Worm (Caenorhabditis elegans) whole organism, young adult: ENCODE data around the gene dpf-4.

ENCODE experiments used
- B0019.2 ChIP-seq: fragments of 200-800 bp; sonication (Bioruptor generic); conservative IDR thresholded peaks from 2 replicates; pipeline ENCODE4 v1.3.6; 2022; ENCODE audit warnings: missing genetic modification reagents, missing genetic modification characterization, missing compliant biosample characterization
- C06A6.2 ChIP-seq: fragments of 200-800 bp; sonication (Bioruptor generic); conservative IDR thresholded peaks from 2 replicates; pipeline ENCODE4 v1.3.6; 2022; ENCODE audit warnings: missing genetic modification characterization, missing compliant biosample characterization
- F22D6.2 ChIP-seq: sonication (generic microtip); optimal IDR thresholded peaks from 2 replicates; lab custom pipeline; 2016; ENCODE audit warnings: mild to moderate bottlenecking, missing genetic modification characterization, missing compliant biosample characterization
- T07F8.4 ChIP-seq: sonication (generic microtip); optimal IDR thresholded peaks from 2 replicates; lab custom pipeline; 2016; ENCODE audit warnings: mild to moderate bottlenecking, missing genetic modification characterization, moderate library complexity, missing compliant biosample characterization
- Y53G8AR.9 ChIP-seq: fragments of 200-800 bp; sonication (Bioruptor generic); conservative IDR thresholded peaks from 2 replicates; pipeline ENCODE4 v1.3.6; 2022; ENCODE audit warnings: missing genetic modification reagents, missing genetic modification characterization, missing compliant biosample characterization
- Y79H2A.3 ChIP-seq: fragments of 200-800 bp; sonication (Bioruptor generic); conservative IDR thresholded peaks from 2 replicates; pipeline ENCODE4 v1.3.6; 2022; ENCODE audit warnings: missing genetic modification reagents, missing genetic modification characterization, missing compliant biosample characterization
- cebp-1 ChIP-seq, 2 experiments: fragments of 200-800 bp in 1 of 2; sonication (Bioruptor generic) in 1 of 2; sonication (generic microtip) in 1 of 2; IDR thresholded peaks in 1 of 2; optimal IDR thresholded peaks in 1 of 2; 2 replicates each; pipeline versions ENCODE4 v1.3.6 to Lab custom; 2017 to 2022; ENCODE audit warnings: missing compliant biosample characterization in 2 of 2, missing genetic modification characterization in 2 of 2, mild to moderate bottlenecking in 1 of 2, missing genetic modification reagents in 1 of 2, moderate library complexity in 1 of 2
- cebp-2 ChIP-seq: fragments of 200-800 bp; sonication (Bioruptor generic); IDR thresholded peaks from 2 replicates; pipeline ENCODE4 v1.3.6; 2022; ENCODE audit warnings: missing genetic modification characterization, missing compliant biosample characterization
- die-1 ChIP-seq: sonication (generic microtip); optimal IDR thresholded peaks from 2 replicates; lab custom pipeline; 2016; ENCODE audit warnings: missing genotype, mild to moderate bottlenecking, missing genetic modification characterization, missing compliant biosample characterization
- dpl-1 ChIP-seq: fragments of 150-350 bp; optimal IDR thresholded peaks from 2 replicates; lab custom pipeline; 2014; ENCODE audit warnings: missing biosample characterization, missing genetic modification reagents, missing genetic modification characterization
- egl-18 ChIP-seq: fragments of 200-800 bp; sonication (Bioruptor generic); IDR thresholded peaks from 2 replicates; pipeline ENCODE4 v1.3.6; 2022; ENCODE audit warnings: missing genetic modification reagents, missing genetic modification characterization, missing compliant biosample characterization
- gei-17 ChIP-seq: fragments of 200-800 bp; sonication (Bioruptor generic); optimal IDR thresholded peaks from 2 replicates; lab custom pipeline; 2018; ENCODE audit warnings: mild to moderate bottlenecking, missing genetic modification characterization, missing compliant biosample characterization
- hlh-12 ChIP-seq: sonication (generic microtip); optimal IDR thresholded peaks from 2 replicates; lab custom pipeline; 2016; ENCODE audit warnings: missing genetic modification characterization, missing compliant biosample characterization
- hlh-26 ChIP-seq: fragments of 200-800 bp; sonication (Bioruptor generic); conservative IDR thresholded peaks from 2 replicates; pipeline ENCODE4 v1.3.6; 2022; ENCODE audit warnings: missing genetic modification reagents, missing genetic modification characterization, missing compliant biosample characterization
- hmg-1.2 ChIP-seq: fragments of 200-800 bp; sonication (Bioruptor generic); IDR thresholded peaks from 2 replicates; pipeline ENCODE4 v1.3.6; 2022; ENCODE audit warnings: missing genetic modification reagents, missing genetic modification characterization, missing compliant biosample characterization
- lag-1 ChIP-seq: fragments of 200-800 bp; sonication (Bioruptor generic); IDR thresholded peaks from 2 replicates; pipeline ENCODE4 v1.3.6; 2022; ENCODE audit warnings: missing genetic modification reagents, missing genetic modification characterization, missing compliant biosample characterization
- lin-54 ChIP-seq: fragments of 200-800 bp; sonication (Bioruptor generic); optimal IDR thresholded peaks from 2 replicates; lab custom pipeline; 2018; ENCODE audit warnings: mild to moderate bottlenecking, missing genetic modification characterization, missing compliant biosample characterization
- lsl-1 ChIP-seq: fragments of 200-800 bp; sonication (Bioruptor generic); optimal IDR thresholded peaks from 2 replicates; lab custom pipeline; 2018; ENCODE audit warnings: mild to moderate bottlenecking, missing genetic modification characterization, moderate library complexity, missing compliant biosample characterization
- lsy-27 ChIP-seq: sonication (generic microtip); optimal IDR thresholded peaks from 2 replicates; lab custom pipeline; 2017; ENCODE audit warnings: missing genetic modification characterization, mild to moderate bottlenecking, missing compliant biosample characterization, antibody characterized with exemption, missing genotype, borderline replicate concordance; ENCODE audit not compliant: insufficient read depth
- madf-3 ChIP-seq: fragments of 200-800 bp; sonication (Bioruptor generic); IDR thresholded peaks from 2 replicates; pipeline ENCODE4 v1.3.6; 2022; ENCODE audit warnings: missing genetic modification reagents, missing genetic modification characterization, missing compliant biosample characterization
- mes-4 ChIP-seq: sonication (generic microtip); optimal IDR thresholded peaks from 2 replicates; lab custom pipeline; 2016; ENCODE audit warnings: missing genotype, missing genetic modification characterization, missing compliant biosample characterization
- nfya-1 ChIP-seq: sonication (generic microtip); optimal IDR thresholded peaks from 2 replicates; lab custom pipeline; 2017; ENCODE audit warnings: antibody characterized with exemption, missing compliant biosample characterization, missing genetic modification characterization, borderline replicate concordance; ENCODE audit not compliant: insufficient read depth
- nfya-2 ChIP-seq: fragments of 200-800 bp; sonication (Bioruptor generic); IDR thresholded peaks from 2 replicates; pipeline ENCODE4 v1.3.6; 2022; ENCODE audit warnings: missing genetic modification reagents, missing genetic modification characterization, missing compliant biosample characterization
- nhr-27 ChIP-seq: fragments of 200-800 bp; sonication (Bioruptor generic); optimal IDR thresholded peaks from 2 replicates; lab custom pipeline; 2018; ENCODE audit warnings: mild to moderate bottlenecking, missing genetic modification characterization, moderate library complexity, missing compliant biosample characterization
- rcor-1 ChIP-seq: fragments of 200-800 bp; sonication (Bioruptor generic); IDR thresholded peaks from 2 replicates; pipeline ENCODE4 v1.3.6; 2022; ENCODE audit warnings: missing genetic modification reagents, missing genetic modification characterization, missing compliant biosample characterization
- rec-8 ChIP-seq, 2 experiments: sonication (generic microtip); optimal IDR thresholded peaks; 2 replicates each; lab custom pipeline; 2016; ENCODE audit warnings: mild to moderate bottlenecking in 2 of 2, missing genetic modification characterization in 2 of 2, missing genetic modification reagents in 2 of 2, missing genotype in 2 of 2, missing biosample characterization in 1 of 2, missing compliant biosample characterization in 1 of 2, moderate library complexity in 1 of 2
- rpc-1 ChIP-seq, 2 experiments: fragments of 150-350 bp in 1 of 2; sonication (generic microtip) in 1 of 2; optimal IDR thresholded peaks; 2 replicates each; lab custom pipeline; 2014 to 2018; ENCODE audit warnings: missing biosample characterization in 1 of 2, missing genetic modification characterization in 1 of 2, missing genetic modification reagents in 1 of 2, missing genotype in 1 of 2
- snpc-1.1 ChIP-seq: sonication (generic microtip); optimal IDR thresholded peaks from 2 replicates; lab custom pipeline; 2017; ENCODE audit warnings: missing genetic modification characterization, mild to moderate bottlenecking, missing compliant biosample characterization, antibody characterized with exemption, moderate library complexity, missing genotype, missing genetic modification reagents; ENCODE audit not compliant: insufficient read depth
- snpc-1.3 ChIP-seq: sonication (generic microtip); optimal IDR thresholded peaks from 2 replicates; lab custom pipeline; 2017; ENCODE audit warnings: missing genetic modification characterization, mild to moderate bottlenecking, missing compliant biosample characterization, antibody characterized with exemption, moderate library complexity, missing genotype, missing genetic modification reagents; ENCODE audit not compliant: insufficient read depth
- snpc-4 ChIP-seq, 5 experiments: fragments of 150-350 bp in 1 of 5; sonication (generic microtip) in 4 of 5; optimal IDR thresholded peaks; 2 replicates each; lab custom pipeline; 2014 to 2018; ENCODE audit warnings: missing genetic modification characterization in 5 of 5, missing biosample characterization in 3 of 5, antibody characterized with exemption in 2 of 5, mild to moderate bottlenecking in 2 of 5, missing compliant biosample characterization in 2 of 5, missing genotype in 2 of 5, moderate library complexity in 2 of 5, missing genetic modification reagents in 1 of 5
- tbp1 ChIP-seq: fragments of 200-800 bp; sonication (Bioruptor generic); optimal IDR thresholded peaks from 2 replicates; lab custom pipeline; 2018; ENCODE audit warnings: mild to moderate bottlenecking, missing genetic modification characterization, missing compliant biosample characterization
- tbx-9 ChIP-seq: sonication (generic microtip); optimal IDR thresholded peaks from 2 replicates; lab custom pipeline; 2016; ENCODE audit warnings: borderline replicate concordance, missing genetic modification characterization, inconsistent platforms, missing compliant biosample characterization
- ztf-18 ChIP-seq: sonication (generic microtip); optimal IDR thresholded peaks from 2 replicates; lab custom pipeline; 2016; ENCODE audit warnings: missing genotype, mild to moderate bottlenecking, missing genetic modification characterization, missing compliant biosample characterization
- ztf-22 ChIP-seq: fragments of 200-800 bp; sonication (Bioruptor generic); optimal IDR thresholded peaks from 2 replicates; lab custom pipeline; 2018; ENCODE audit warnings: mild to moderate bottlenecking, missing genetic modification characterization, moderate library complexity, missing compliant biosample characterization
- ztf-26 ChIP-seq: sonication (generic microtip); optimal IDR thresholded peaks from 2 replicates; lab custom pipeline; 2017; ENCODE audit warnings: missing genetic modification characterization, missing compliant biosample characterization
- ztf-6 ChIP-seq: fragments of 200-800 bp; sonication (Bioruptor generic); IDR thresholded peaks from 2 replicates; pipeline ENCODE4 v1.3.6; 2022; ENCODE audit warnings: missing genetic modification reagents, missing genetic modification characterization, missing compliant biosample characterization

dpf-4 gene

DNA sequence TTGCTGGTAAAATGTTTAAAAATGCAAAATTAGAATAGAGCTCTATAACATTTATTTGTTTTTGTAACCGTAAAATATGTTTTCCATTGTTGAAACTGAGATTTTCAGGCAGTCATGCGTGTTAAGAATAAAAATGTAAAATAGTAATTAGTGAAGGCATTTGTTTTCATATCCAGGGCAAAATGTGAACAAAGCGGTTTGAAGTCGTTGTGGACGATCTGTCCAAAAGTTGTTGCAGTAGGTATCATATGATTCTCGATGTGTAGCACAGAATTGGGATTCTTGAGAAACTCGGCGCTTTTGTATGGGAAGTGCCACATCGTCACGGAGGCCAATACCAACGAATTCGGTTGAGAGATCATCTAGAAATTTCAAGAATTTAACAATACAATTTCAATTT lies 23.2 kb downstream of the dpf-4 start (continued):
- TF ChIP-seq snpc-1.1 (tag; lab: Kevin White, UChicago) (no peak), snpc-1.3 (tag; lab: Kevin White, UChicago) (no peak), C06A6.2 (GFP tag; lab: Robert Waterston, UW) (no peak), hlh-12 (tag; lab: Kevin White, UChicago) (no peak), madf-3 (GFP tag; lab: Robert Waterston, UW) (0 out of 2 replicates have a peak, but pooled peaks have one; percentile 55), egl-18 (GFP tag; lab: Robert Waterston, UW) (no peak)

DNA sequence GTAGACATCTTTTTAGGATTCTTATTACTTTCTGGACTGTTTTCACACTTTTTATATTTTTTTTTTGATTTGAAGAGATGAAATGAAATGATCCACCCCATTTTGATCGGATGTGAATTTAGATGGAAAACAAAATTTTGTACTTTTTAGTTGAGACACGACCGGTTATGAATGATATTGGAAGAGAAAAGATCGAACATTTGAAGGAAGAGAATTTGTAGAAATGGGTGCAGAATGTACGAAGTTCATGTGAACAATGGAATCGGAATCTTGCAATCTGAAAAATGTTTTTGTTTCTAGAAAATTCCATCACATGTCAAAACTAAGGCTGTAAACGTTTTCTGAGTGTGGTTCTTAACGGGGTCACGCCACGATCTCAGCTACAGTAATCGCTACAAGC lies 23.7 kb downstream of the dpf-4 start, which contains the start of gene F01F1.14:
Gene F01F1.14, minus strand, starts transcription at position 101 of the 400 bp plus-strand sequence.
- TF ChIP-seq ztf-26 (tag; lab: Kevin White, UChicago), result no peak
- TF ChIP-seq hmg-1.2 (GFP tag; lab: Robert Waterston, UW), result no peak
- no peak for TF ChIP-seq die-1 (tag; lab: Kevin White, UChicago)
- no peak for TF ChIP-seq nfya-1 (tag; lab: Kevin White, UChicago)
- no peak for TF ChIP-seq lsl-1
- no peak for TF ChIP-seq hlh-12 (tag; lab: Kevin White, UChicago)
- no peak for TF ChIP-seq ztf-22 (GFP tag; lab: Kevin White, UChicago)

DNA sequence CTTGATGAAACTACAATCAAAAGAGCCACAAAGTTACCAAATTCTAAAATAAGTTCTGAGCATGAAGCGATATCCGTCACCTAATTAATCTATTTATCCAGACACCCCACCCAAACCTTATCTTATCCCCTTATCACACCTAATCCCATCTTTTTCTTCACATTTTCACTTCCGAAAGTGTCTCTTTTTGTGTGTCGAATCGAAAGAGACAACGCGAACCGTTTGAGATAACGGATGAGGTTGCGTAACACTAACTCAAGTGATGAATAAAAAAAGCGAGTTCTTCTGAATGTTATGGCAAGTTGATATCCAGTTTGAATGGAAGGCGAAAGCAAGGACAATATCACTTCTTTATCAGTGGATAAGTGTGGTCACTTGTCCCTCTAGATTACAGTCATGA lies 24.4 kb downstream of the dpf-4 start:
- TF ChIP-seq snpc-4 (GFP tag; optimal IDR thresholded peaks at IDR 0.05; lab: Kevin White, UChicago), result no peak
- no peak for TF ChIP-seq snpc-4 (tag; optimal IDR thresholded peaks at IDR 0.05; lab: Kevin White, UChicago)
- TF ChIP-seq ztf-22 (GFP tag; lab: Kevin White, UChicago), result no peak
- TF ChIP-seq dpl-1 (GFP tag; lab: Kevin White, UChicago), result no peak
- no peak for TF ChIP-seq B0019.2 (GFP tag; lab: Robert Waterston, UW)
- no peak for TF ChIP-seq nfya-2 (GFP tag; lab: Robert Waterston, UW)
- TF ChIP-seq mes-4 (tag; lab: Kevin White, UChicago), result no peak
- TF ChIP-seq ztf-18 (tag; lab: Kevin White, UChicago), result no peak
- no peak for TF ChIP-seq rcor-1 (GFP tag; lab: Robert Waterston, UW)
- no peak for TF ChIP-seq F22D6.2 (tag; lab: Kevin White, UChicago)
- TF ChIP-seq tbp1 (GFP tag; lab: Kevin White, UChicago), result no peak
- TF ChIP-seq cebp-2 (GFP tag; lab: Robert Waterston, UW), result no peak
- TF ChIP-seq lsy-27 (tag; lab: Kevin White, UChicago), result no peak
- no peak for TF ChIP-seq lag-1 (GFP tag; lab: Robert Waterston, UW)
- TF ChIP-seq rpc-1 (optimal IDR thresholded peaks at IDR 0.05; lab: Kevin White, UChicago), result no peak
- no peak for TF ChIP-seq rpc-1 (tag; optimal IDR thresholded peaks at IDR 0.05; lab: Kevin White, UChicago)

DNA sequence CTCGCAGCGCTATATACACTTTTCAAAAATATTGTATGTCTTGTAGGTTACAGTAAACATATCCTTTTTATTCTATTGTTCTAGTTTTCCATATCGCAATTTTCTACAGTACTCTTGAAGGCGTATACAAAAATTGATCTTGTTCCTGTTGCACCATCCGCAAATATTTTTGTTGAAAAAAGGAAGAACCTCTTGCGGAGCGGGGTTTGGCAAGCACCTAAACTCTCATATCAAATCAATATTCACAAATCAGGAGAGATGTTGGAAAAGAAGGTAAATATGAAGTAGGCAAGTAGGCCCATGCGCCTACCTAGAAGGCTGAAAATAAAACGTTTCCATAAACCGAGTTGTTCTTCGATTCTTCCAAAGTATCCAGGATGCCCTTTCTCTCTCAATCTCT lies 24.9 kb downstream of the dpf-4 start, which contains the start of gene C28H8.5:
Gene C28H8.5, plus strand, starts transcription at position 301 of the 400 bp plus-strand sequence.
- TF ChIP-seq Y79H2A.3 (GFP tag; lab: Robert Waterston, UW), result no peak
- no peak for TF ChIP-seq T07F8.4 (tag; lab: Kevin White, UChicago)
- TF ChIP-seq nfya-2 (GFP tag; lab: Robert Waterston, UW), result no peak
- no peak for TF ChIP-seq gei-17
- no peak for TF ChIP-seq Y53G8AR.9 (GFP tag; lab: Robert Waterston, UW)
- TF ChIP-seq cebp-1 (GFP tag; IDR thresholded peaks at IDR 0.05; lab: Robert Waterston, UW), result no peak
- no peak for TF ChIP-seq cebp-1 (tag; optimal IDR thresholded peaks at IDR 0.05; lab: Kevin White, UChicago)
- no peak for TF ChIP-seq nhr-27
- no peak for TF ChIP-seq lin-54 (GFP tag; lab: Kevin White, UChicago)
- TF ChIP-seq ztf-6 (GFP tag; lab: Robert Waterston, UW), result no peak
- no peak for TF ChIP-seq rec-8 (tag; optimal IDR thresholded peaks at IDR 0.05; lab: Kevin White, UChicago)
- no peak for TF ChIP-seq hlh-26
- no peak for TF ChIP-seq tbx-9 (tag; lab: Kevin White, UChicago)
